Worm (Caenorhabditis elegans): ENCODE results near the gene str-240.

- TF ChIP-seq med-1 (GFP tag; optimal IDR thresholded peaks at IDR 0.05; ENCODE audit: insufficient read depth) (no peak), ref-1 (GFP tag; conservative IDR thresholded peaks at IDR 0.05) (no peak), ztf-23 (GFP tag; IDR thresholded peaks at IDR 0.05) (no peak), flt-1 (GFP tag; IDR thresholded peaks at IDR 0.05) (no peak), T22C8.4 (GFP tag; IDR thresholded peaks at IDR 0.05) (no peak), tab-1 (GFP tag; IDR thresholded peaks at IDR 0.05) (no peak), ztf-29 (GFP tag; IDR thresholded peaks at IDR 0.05) (no peak), klf-2 (GFP tag; conservative IDR thresholded peaks at IDR 0.05) (no peak)
Measured at ce11 chrV:1522485-1522884, 740 bp upstream of the str-240 start, which contains the start of gene str-243.

All from whole organism, midembryonic.